Fruit fly (Drosophila melanogaster) whole organism, embryonic: ENCODE results near the gene Pph13.

Experiments
- Aef1 ChIP-seq: fragments of 200-800 bp; sonication (Bioruptor generic); IDR thresholded peaks from 3 replicates; pipeline ENCODE4 v1.3.6; 2022; ENCODE audit warnings: missing biosample characterization, missing genetic modification characterization
- Awh ChIP-seq: fragments of 200-800 bp; sonication (Bioruptor generic); IDR thresholded peaks from 2 replicates; pipeline ENCODE4, ENCODE4 v1.3.6; 2022; ENCODE audit warnings: missing biosample characterization, missing genetic modification characterization
- C15 ChIP-seq: fragments of 200-800 bp; sonication (Bioruptor generic); IDR thresholded peaks from 3 replicates; pipeline ENCODE4 v1.3.6; 2022; ENCODE audit warnings: missing biosample characterization, missing genetic modification characterization
- CG10321 ChIP-seq: fragments of 200-800 bp; sonication (Bioruptor generic); IDR thresholded peaks from 2 replicates; pipeline ENCODE4 v1.3.6; 2022; ENCODE audit warnings: missing biosample characterization, missing genetic modification characterization
- CG10462 ChIP-seq: fragments of 200-800 bp; sonication (Bioruptor generic); optimal IDR thresholded peaks from 2 replicates; lab custom pipeline; 2016; ENCODE audit warnings: missing biosample characterization, missing genetic modification characterization
- CG12104 ChIP-seq: fragments of 200-800 bp; sonication (Bioruptor generic); optimal IDR thresholded peaks from 3 replicates; lab custom pipeline; 2016; ENCODE audit warnings: missing biosample characterization, missing genetic modification characterization
- CG12155 ChIP-seq: fragments of 200-800 bp; sonication (Bioruptor generic); optimal IDR thresholded peaks from 3 replicates; lab custom pipeline; 2016; ENCODE audit warnings: missing biosample characterization, missing genetic modification characterization
- CG12391 ChIP-seq: fragments of 200-800 bp; sonication (Bioruptor generic); optimal IDR thresholded peaks from 3 replicates; lab custom pipeline; 2018; ENCODE audit warnings: missing biosample characterization, mild to moderate bottlenecking, missing genetic modification characterization, moderate library complexity
- CG13624 ChIP-seq: fragments of 200-800 bp; sonication (Bioruptor generic); optimal IDR thresholded peaks from 2 replicates; lab custom pipeline; 2016; ENCODE audit warnings: missing biosample characterization, missing genetic modification characterization
- CG14050 ChIP-seq: fragments of 200-800 bp; sonication (Bioruptor generic); IDR thresholded peaks from 3 replicates; pipeline ENCODE4 v1.3.6; 2022; ENCODE audit warnings: missing biosample characterization, missing genetic modification characterization
- CG14710 ChIP-seq: fragments of 200-800 bp; sonication (Bioruptor generic); optimal IDR thresholded peaks from 3 replicates; lab custom pipeline; 2019; ENCODE audit warnings: missing biosample characterization, mild to moderate bottlenecking, missing genetic modification characterization, moderate library complexity
- CG14860 ChIP-seq: fragments of 200-800 bp; sonication (Bioruptor generic); IDR thresholded peaks from 3 replicates; pipeline ENCODE4 v1.3.6; 2022; ENCODE audit warnings: missing biosample characterization, missing genetic modification characterization; ENCODE audit not compliant: partially characterized antibody
- CG15011 ChIP-seq: fragments of 200-800 bp; sonication (Bioruptor generic); optimal IDR thresholded peaks from 3 replicates; lab custom pipeline; 2018; ENCODE audit warnings: missing biosample characterization, mild to moderate bottlenecking, missing genetic modification characterization
- CG17829 ChIP-seq: fragments of 200-800 bp; optimal IDR thresholded peaks from 2 replicates; lab custom pipeline; 2019; ENCODE audit warnings: missing biosample characterization, mild to moderate bottlenecking, missing genetic modification characterization, moderate library complexity
- CG18476 ChIP-seq: fragments of 200-800 bp; sonication (Bioruptor generic); optimal IDR thresholded peaks from 2 replicates; lab custom pipeline; 2016; ENCODE audit warnings: missing biosample characterization, mild to moderate bottlenecking, missing genetic modification characterization
- CG30020 ChIP-seq: fragments of 200-800 bp; optimal IDR thresholded peaks from 2 replicates; lab custom pipeline; 2019; ENCODE audit warnings: missing biosample characterization, mild to moderate bottlenecking, missing genetic modification characterization, moderate library complexity
- CG34224 ChIP-seq: fragments of 200-800 bp; sonication (Bioruptor generic); IDR thresholded peaks from 3 replicates; pipeline ENCODE4 v1.3.6; 2022; ENCODE audit warnings: missing biosample characterization, missing genetic modification characterization; ENCODE audit not compliant: partially characterized antibody
- CG43689 ChIP-seq: fragments of 200-800 bp; sonication (Bioruptor generic); IDR thresholded peaks from 2 replicates; pipeline ENCODE4 v1.3.6; 2022; ENCODE audit warnings: missing biosample characterization, missing genetic modification characterization
- CG4707 ChIP-seq: fragments of 200-800 bp; sonication (Bioruptor generic); optimal IDR thresholded peaks from 2 replicates; lab custom pipeline; 2018; ENCODE audit warnings: missing biosample characterization, mild to moderate bottlenecking, missing genetic modification characterization, moderate library complexity
- CG4730 ChIP-seq: fragments of 200-800 bp; sonication (Bioruptor generic); IDR thresholded peaks from 2 replicates; pipeline ENCODE4 v1.3.6; 2022; ENCODE audit warnings: missing biosample characterization, missing genetic modification characterization
- CG6254 ChIP-seq: fragments of 200-800 bp; sonication (Bioruptor generic); optimal IDR thresholded peaks from 3 replicates; lab custom pipeline; 2017; ENCODE audit warnings: mild to moderate bottlenecking, missing biosample characterization, missing genetic modification reagents, missing genetic modification characterization
- CG7963 ChIP-seq: fragments of 200-800 bp; sonication (Bioruptor generic); IDR thresholded peaks from 3 replicates; pipeline ENCODE4 v1.3.6; 2022; ENCODE audit warnings: missing biosample characterization, missing genetic modification characterization; ENCODE audit not compliant: partially characterized antibody
- CG8388 ChIP-seq: fragments of 200-800 bp; sonication (Bioruptor generic); optimal IDR thresholded peaks from 2 replicates; lab custom pipeline; 2019; ENCODE audit warnings: missing biosample characterization, mild to moderate bottlenecking, missing genetic modification characterization, moderate library complexity
- Dad ChIP-seq: fragments of 200-800 bp; sonication (Bioruptor generic); optimal IDR thresholded peaks from 3 replicates; lab custom pipeline; 2016; ENCODE audit warnings: missing biosample characterization, missing genetic modification characterization
- Dp ChIP-seq: fragments of 200-800 bp; sonication (Bioruptor generic); optimal IDR thresholded peaks from 2 replicates; lab custom pipeline; 2018; ENCODE audit warnings: missing biosample characterization, mild to moderate bottlenecking, missing genetic modification characterization, moderate library complexity
- Dref ChIP-seq: fragments of 200-800 bp; sonication (Bioruptor generic); IDR thresholded peaks from 2 replicates; pipeline ENCODE4 v1.3.6; 2022; ENCODE audit warnings: missing biosample characterization, missing genetic modification characterization
- E2f2 ChIP-seq: fragments of 200-800 bp; sonication (Bioruptor generic); IDR thresholded peaks from 2 replicates; pipeline ENCODE4 v1.3.6; 2022; ENCODE audit warnings: missing biosample characterization, missing genetic modification characterization
- Elba2 ChIP-seq: fragments of 200-800 bp; sonication (Bioruptor generic); optimal IDR thresholded peaks from 3 replicates; lab custom pipeline; 2016; ENCODE audit warnings: missing biosample characterization, missing genetic modification characterization
- Gug ChIP-seq: fragments of 200-800 bp; sonication (Bioruptor generic); IDR thresholded peaks from 4 replicates; pipeline ENCODE4 v1.3.6; 2022; ENCODE audit warnings: missing biosample characterization, missing genetic modification characterization
- Hmx ChIP-seq: fragments of 200-800 bp; sonication (Bioruptor generic); optimal IDR thresholded peaks from 2 replicates; lab custom pipeline; 2016; ENCODE audit warnings: missing biosample characterization, missing genetic modification characterization
- Mad ChIP-seq: fragments of 200-800 bp; sonication (Bioruptor generic); optimal IDR thresholded peaks from 2 replicates; lab custom pipeline; 2016; ENCODE audit warnings: missing biosample characterization, missing genetic modification characterization
- Meics ChIP-seq: fragments of 200-800 bp; sonication (Bioruptor generic); optimal IDR thresholded peaks from 2 replicates; lab custom pipeline; 2017; ENCODE audit warnings: missing biosample characterization, mild to moderate bottlenecking, missing genetic modification characterization
- Pdp1 ChIP-seq, 2 experiments: fragments of 200-800 bp; sonication (Bioruptor generic); optimal IDR thresholded peaks; 3 replicates each; lab custom pipeline; 2016; ENCODE audit warnings: missing biosample characterization in 2 of 2, missing genetic modification characterization in 2 of 2, mild to moderate bottlenecking in 1 of 2, moderate library complexity in 1 of 2
- Sox102F ChIP-seq: fragments of 200-800 bp; sonication (Bioruptor generic); optimal IDR thresholded peaks from 2 replicates; lab custom pipeline; 2018; ENCODE audit warnings: missing biosample characterization, mild to moderate bottlenecking, missing genetic modification characterization, moderate library complexity
- Sry-δ ChIP-seq: fragments of 200-800 bp; sonication (Bioruptor generic); optimal IDR thresholded peaks from 2 replicates; lab custom pipeline; 2016; ENCODE audit warnings: missing biosample characterization, missing genetic modification characterization
- Ssrp ChIP-seq: fragments of 200-800 bp; sonication (Bioruptor generic); optimal IDR thresholded peaks from 2 replicates; lab custom pipeline; 2018; ENCODE audit warnings: missing biosample characterization, mild to moderate bottlenecking, missing genetic modification characterization, moderate library complexity
- al ChIP-seq: fragments of 200-800 bp; sonication (Bioruptor generic); IDR thresholded peaks from 2 replicates; pipeline ENCODE4 v1.3.6; 2022; ENCODE audit warnings: missing biosample characterization, missing genetic modification characterization
- amos ChIP-seq: fragments of 200-800 bp; sonication (Bioruptor generic); IDR thresholded peaks from 2 replicates; pipeline ENCODE4 v1.3.6; 2022; ENCODE audit warnings: missing biosample characterization, missing genetic modification characterization; ENCODE audit not compliant: partially characterized antibody
- crc ChIP-seq: fragments of 200-800 bp; sonication (Bioruptor generic); optimal IDR thresholded peaks from 2 replicates; lab custom pipeline; 2016; ENCODE audit warnings: missing biosample characterization, missing genetic modification characterization
- cwo ChIP-seq: fragments of 200-800 bp; sonication (Bioruptor generic); optimal IDR thresholded peaks from 3 replicates; lab custom pipeline; 2017; ENCODE audit warnings: missing biosample characterization, missing genetic modification characterization, mild to moderate bottlenecking, moderate library complexity, missing genetic modification reagents
- dysf ChIP-seq: fragments of 200-800 bp; sonication (Bioruptor generic); IDR thresholded peaks from 3 replicates; pipeline ENCODE4 v1.3.6; 2022; ENCODE audit warnings: missing biosample characterization, missing genetic modification characterization
- ewg ChIP-seq: fragments of 200-800 bp; sonication (Bioruptor generic); optimal IDR thresholded peaks from 3 replicates; lab custom pipeline; 2017; ENCODE audit warnings: mild to moderate bottlenecking, missing biosample characterization, missing genetic modification reagents, missing genetic modification characterization
- gem ChIP-seq: fragments of 200-800 bp; sonication (Bioruptor generic); optimal IDR thresholded peaks from 2 replicates; lab custom pipeline; 2019; ENCODE audit warnings: missing biosample characterization, mild to moderate bottlenecking, missing genetic modification characterization, moderate library complexity
- her ChIP-seq: fragments of 200-800 bp; sonication (Bioruptor generic); optimal IDR thresholded peaks from 2 replicates; lab custom pipeline; 2016; ENCODE audit warnings: missing biosample characterization, missing genetic modification characterization
- luna ChIP-seq: fragments of 200-800 bp; sonication (Bioruptor generic); optimal IDR thresholded peaks from 2 replicates; lab custom pipeline; 2016; ENCODE audit warnings: missing biosample characterization, missing genetic modification characterization
- odd ChIP-seq: fragments of 200-800 bp; sonication (Bioruptor generic); optimal IDR thresholded peaks from 2 replicates; lab custom pipeline; 2017; ENCODE audit warnings: missing biosample characterization, mild to moderate bottlenecking, missing genetic modification characterization
- org-1 ChIP-seq: fragments of 200-800 bp; sonication (Bioruptor generic); optimal IDR thresholded peaks from 2 replicates; lab custom pipeline; 2017; ENCODE audit warnings: missing biosample characterization, missing genetic modification characterization
- ssp ChIP-seq: fragments of 200-800 bp; sonication (Bioruptor generic); IDR thresholded peaks from 2 replicates; pipeline ENCODE4 v1.3.6; 2022; ENCODE audit warnings: missing biosample characterization, missing genetic modification characterization
- tap ChIP-seq: fragments of 200-800 bp; optimal IDR thresholded peaks from 3 replicates; lab custom pipeline; 2019; ENCODE audit warnings: missing biosample characterization, mild to moderate bottlenecking, missing genetic modification characterization, moderate library complexity
- twi ChIP-seq: fragments of 200-800 bp; optimal IDR thresholded peaks from 2 replicates; lab custom pipeline; 2019; ENCODE audit warnings: missing biosample characterization, mild to moderate bottlenecking, missing genetic modification characterization, moderate library complexity
- unc-4 ChIP-seq: fragments of 200-800 bp; sonication (Bioruptor generic); IDR thresholded peaks from 2 replicates; pipeline ENCODE4 v1.3.6; 2022; ENCODE audit warnings: missing biosample characterization, missing genetic modification characterization; ENCODE audit not compliant: partially characterized antibody

The Pph13 gene

dm6 chr2L:568030-568429, 9.3 kb upstream of the Pph13 start, which contains the start of the genes Nle and Sf3b1:
Gene Nle (minus strand): TSS chr2L:568121.
Gene Sf3b1 (plus strand): TSS chr2L:568340.
- TF ChIP-seq Gug (GFP tag; lab: Robert Waterston, UW), result peak; percentile 27; the same call in 1 of the 4 replicates
- no peak for TF ChIP-seq luna (GFP tag; lab: Kevin White, UChicago)
- no peak for TF ChIP-seq al
- peak; percentile 51 for TF ChIP-seq CG30020
- TF ChIP-seq ssp (GFP tag; lab: Robert Waterston, UW), result no peak
- TF ChIP-seq CG10462 (GFP tag; lab: Kevin White, UChicago), result peak; percentile 27
- TF ChIP-seq Awh (GFP tag; lab: Robert Waterston, UW), result no peak
- TF ChIP-seq CG15011 (GFP tag; lab: Kevin White, UChicago), result no peak
- no peak for TF ChIP-seq CG4707
- TF ChIP-seq Hmx (GFP tag; lab: Kevin White, UChicago), result no peak
- TF ChIP-seq CG43689 (GFP tag; lab: Robert Waterston, UW), result no peak
- TF ChIP-seq CG12391, result peak; percentile 77
- TF ChIP-seq dysf, result peak; percentile 18; the same call in 1 of the 3 replicates
- TF ChIP-seq CG34224 (GFP tag; lab: Robert Waterston, UW), result peak; percentile 96
- TF ChIP-seq gem, result no peak
- TF ChIP-seq CG14050 (GFP tag; lab: Robert Waterston, UW), result no peak
- TF ChIP-seq odd (GFP tag; lab: Kevin White, UChicago), result no peak
- peak; percentile 68 for TF ChIP-seq Elba2 (GFP tag; lab: Kevin White, UChicago)
- TF ChIP-seq CG13624 (GFP tag; lab: Kevin White, UChicago), result peak; percentile 35
- peak; percentile 91 for TF ChIP-seq amos
- TF ChIP-seq CG17829 (tag; lab: Kevin White, UChicago), result peak; percentile 80
- TF ChIP-seq Pdp1 (GFP tag; optimal IDR thresholded peaks at IDR 0.05; lab: Kevin White, UChicago), result peak in 1 of 2 experiments; percentile 48
- no peak for TF ChIP-seq Ssrp (tag; lab: Kevin White, UChicago)
- TF ChIP-seq Aef1 (GFP tag; lab: Robert Waterston, UW), result no peak
- no peak for TF ChIP-seq her (GFP tag; lab: Kevin White, UChicago)
- TF ChIP-seq CG10321, result no peak
- TF ChIP-seq CG14710 (tag; lab: Kevin White, UChicago), result peak; percentile 87
- TF ChIP-seq Mad (GFP tag; lab: Kevin White, UChicago), result no peak
- no peak for TF ChIP-seq CG4730 (GFP tag; lab: Robert Waterston, UW)
- TF ChIP-seq E2f2 (GFP tag; lab: Robert Waterston, UW), result peak; percentile 57
- TF ChIP-seq CG12155, result peak; percentile 37
- TF ChIP-seq Sox102F (GFP tag; lab: Kevin White, UChicago), result no peak
- peak; percentile 97 for TF ChIP-seq unc-4 (GFP tag; lab: Robert Waterston, UW)
- TF ChIP-seq ewg (GFP tag; lab: Kevin White, UChicago), result peak; percentile 1
- no peak for TF ChIP-seq CG18476 (GFP tag; lab: Kevin White, UChicago)
- no peak for TF ChIP-seq C15
- peak; percentile 48; the same call in 1 of the 3 replicates for TF ChIP-seq CG7963
- no peak for TF ChIP-seq Meics (GFP tag; lab: Kevin White, UChicago)
- TF ChIP-seq Dref (GFP tag; lab: Robert Waterston, UW), result peak; percentile 67
- no peak for TF ChIP-seq tap (tag; lab: Kevin White, UChicago)
- peak; percentile 10 for TF ChIP-seq Dad (GFP tag; lab: Kevin White, UChicago)
- TF ChIP-seq CG14860, result peak; percentile 93
- no peak for TF ChIP-seq CG12104 (GFP tag; lab: Kevin White, UChicago)
- TF ChIP-seq crc (GFP tag; lab: Kevin White, UChicago), result peak; percentile 19
- TF ChIP-seq twi (tag; lab: Kevin White, UChicago), result peak; percentile 68
- TF ChIP-seq org-1, result no peak
- TF ChIP-seq Dp, result peak; percentile 48
- TF ChIP-seq CG6254 (GFP tag; lab: Kevin White, UChicago), result no peak
- TF ChIP-seq CG8388, result no peak
- peak; percentile 97 for TF ChIP-seq cwo (GFP tag; lab: Kevin White, UChicago)
- peak; percentile 93 for TF ChIP-seq Sry-δ (GFP tag; lab: Kevin White, UChicago)
